Worm (Caenorhabditis elegans) whole organism, early embryonic: ENCODE results near the gene srw-34.

ENCODE experiments used
- F13C5.2 ChIP-seq: sonication (generic microtip); optimal IDR thresholded peaks from 2 replicates; lab custom pipeline; 2017; ENCODE audit warnings: mild to moderate bottlenecking, missing genetic modification characterization, inconsistent platforms, missing compliant biosample characterization
- ets-7 ChIP-seq: sonication (generic microtip); optimal IDR thresholded peaks from 2 replicates; lab custom pipeline; 2016; ENCODE audit warnings: missing genotype, missing genetic modification characterization, missing compliant biosample characterization

- TF ChIP-seq F13C5.2 = no peak
- no peak for TF ChIP-seq ets-7
Measured at ce11 chrV:16470916-16471315, 51.2 kb downstream of the srw-34 start, which contains the start of gene srh-138.
